Worm (Caenorhabditis elegans): ENCODE measurements around the gene sysm-1.

ce11 chrII:9094247-9094790, 11.3 kb upstream of the sysm-1 start:
- TF ChIP-seq ceh-9 (tag; optimal IDR thresholded peaks at IDR 0.05), result no peak
- TF ChIP-seq F13H6.1 (tag; optimal IDR thresholded peaks at IDR 0.05), result no peak
- no peak for TF ChIP-seq C08G9.2 (tag; optimal IDR thresholded peaks at IDR 0.05)
- TF ChIP-seq unc-86 (tag; optimal IDR thresholded peaks at IDR 0.05), result no peak
- no peak for TF ChIP-seq nhr-11 (tag; optimal IDR thresholded peaks at IDR 0.05)
- TF ChIP-seq elt-2 (tag; optimal IDR thresholded peaks at IDR 0.05), result no peak
- no peak for TF ChIP-seq pha-4 (tag; optimal IDR thresholded peaks at IDR 0.05)
- TF ChIP-seq ets-4 (tag; optimal IDR thresholded peaks at IDR 0.05), result no peak
- TF ChIP-seq tbx-7 (tag; optimal IDR thresholded peaks at IDR 0.05), result no peak
- TF ChIP-seq ceh-48 (tag; optimal IDR thresholded peaks at IDR 0.05), result no peak
